Fruit fly (Drosophila melanogaster): ENCODE data around the gene wek.

The wek gene

dm6 chr2L:15760666-15761065 lies 7.5 kb downstream of the wek start:
- TF ChIP-seq br (GFP tag; optimal IDR thresholded peaks at IDR 0.05) (no peak), usp (GFP tag; optimal IDR thresholded peaks at IDR 0.05) (no peak), OdsH (GFP tag; optimal IDR thresholded peaks at IDR 0.05) (no peak), CG9705 (GFP tag; optimal IDR thresholded peaks at IDR 0.05) (no peak), dl (GFP tag; optimal IDR thresholded peaks at IDR 0.05; ENCODE audit: insufficient read depth in 1 of 2, partially characterized antibody in 2 of 2) (no peak), Mio (GFP tag; optimal IDR thresholded peaks at IDR 0.05) (no peak), pan (optimal IDR thresholded peaks at IDR 0.05) (no peak), Rel (GFP tag; optimal IDR thresholded peaks at IDR 0.05) (no peak), Rel (tag; optimal IDR thresholded peaks at IDR 0.05) (no peak), Sp1 (GFP tag; optimal IDR thresholded peaks at IDR 0.05) (no peak), GATAd (GFP tag; optimal IDR thresholded peaks at IDR 0.05) (no peak), CG32264 (GFP tag; optimal IDR thresholded peaks at IDR 0.05) (no peak)

- no peak for TF ChIP-seq psq (GFP tag; optimal IDR thresholded peaks at IDR 0.05)
- TF ChIP-seq Sp1 (GFP tag; optimal IDR thresholded peaks at IDR 0.05), result no peak
- no peak for TF ChIP-seq woc (GFP tag; optimal IDR thresholded peaks at IDR 0.05)
- TF ChIP-seq Hr78 (GFP tag; optimal IDR thresholded peaks at IDR 0.05), result no peak
- no peak for TF ChIP-seq GATAd (GFP tag; optimal IDR thresholded peaks at IDR 0.05)
- no peak for TF ChIP-seq Hr83 (GFP tag; optimal IDR thresholded peaks at IDR 0.05; ENCODE audit: poor library complexity, severe bottlenecking)
- no peak for TF ChIP-seq Myc (optimal IDR thresholded peaks at IDR 0.05)
- no peak for TF ChIP-seq dl (GFP tag; optimal IDR thresholded peaks at IDR 0.05; ENCODE audit: insufficient read depth in 1 of 2, partially characterized antibody in 2 of 2)
- no peak for TF ChIP-seq Rel (GFP tag; optimal IDR thresholded peaks at IDR 0.05)
- TF ChIP-seq Rel (tag; optimal IDR thresholded peaks at IDR 0.05), result no peak
These were observed 16.1 kb downstream of the wek start, which contains the start of gene Mtr4 for dm6 chr2L:15752096-15752495. TSS of gene Mtr4 (plus strand) at chr2L:15752263.

DNA sequence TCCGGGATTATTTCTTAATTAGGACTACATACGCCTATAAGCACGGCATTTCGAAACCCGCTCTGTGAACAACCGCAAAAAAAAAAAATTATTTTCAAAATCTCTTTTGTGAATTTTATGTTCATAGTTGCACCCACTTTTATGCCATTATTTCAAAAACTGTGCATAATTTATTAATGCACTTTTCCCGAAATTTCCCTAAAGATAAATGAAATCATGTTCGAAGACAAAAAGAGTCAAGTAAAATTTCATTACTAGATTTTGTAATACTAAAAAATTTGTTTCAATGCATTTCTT lies 16.9 kb downstream of the wek start:
- peak; percentile 18 for TF ChIP-seq woc (GFP tag; optimal IDR thresholded peaks at IDR 0.05)
- TF ChIP-seq Dfd (GFP tag; optimal IDR thresholded peaks at IDR 0.05), result no peak
- no peak for TF ChIP-seq Rel (GFP tag; optimal IDR thresholded peaks at IDR 0.05)
- no peak for TF ChIP-seq Rel (tag; optimal IDR thresholded peaks at IDR 0.05)
- no peak for TF ChIP-seq usp (GFP tag; optimal IDR thresholded peaks at IDR 0.05)

- TF ChIP-seq Rel (GFP tag; optimal IDR thresholded peaks at IDR 0.05) (no peak), Rel (tag; optimal IDR thresholded peaks at IDR 0.05) (no peak), dmrt93B (GFP tag; optimal IDR thresholded peaks at IDR 0.05) (no peak), Jra (GFP tag; optimal IDR thresholded peaks at IDR 0.05) (no peak), fru (GFP tag; optimal IDR thresholded peaks at IDR 0.05) (no peak), Vsx2 (GFP tag; optimal IDR thresholded peaks at IDR 0.05; ENCODE audit: partially characterized antibody) (no peak), Hnf4 (GFP tag; optimal IDR thresholded peaks at IDR 0.05) (no peak), woc (GFP tag; optimal IDR thresholded peaks at IDR 0.05) (peak; percentile 36), ey (GFP tag; optimal IDR thresholded peaks at IDR 0.05) (peak; percentile 6), foxo (GFP tag; optimal IDR thresholded peaks at IDR 0.05) (no peak), CG32264 (GFP tag; optimal IDR thresholded peaks at IDR 0.05) (no peak), Myc (optimal IDR thresholded peaks at IDR 0.05) (peak; percentile 32), sage (GFP tag; optimal IDR thresholded peaks at IDR 0.05) (no peak), usp (GFP tag; optimal IDR thresholded peaks at IDR 0.05) (no peak), jim (GFP tag; optimal IDR thresholded peaks at IDR 0.05) (no peak), sv (GFP tag; optimal IDR thresholded peaks at IDR 0.05) (peak; percentile 46)
These were observed 17.5 kb downstream of the wek start, which contains the start of gene ND-B17 for dm6 chr2L:15750523-15751258. TSS of gene ND-B17 (minus strand) at chr2L:15751078.

dm6 chr2L:15749313-15749712 lies 18.8 kb downstream of the wek start:
- TF ChIP-seq rgr (GFP tag; optimal IDR thresholded peaks at IDR 0.05), result no peak
- no peak for TF ChIP-seq Myc (optimal IDR thresholded peaks at IDR 0.05)
- TF ChIP-seq tai (GFP tag; optimal IDR thresholded peaks at IDR 0.05), result no peak
- no peak for TF ChIP-seq dsf (GFP tag; optimal IDR thresholded peaks at IDR 0.05; ENCODE audit: borderline replicate concordance)
- no peak for TF ChIP-seq sage (GFP tag; optimal IDR thresholded peaks at IDR 0.05)
- no peak for TF ChIP-seq foxo (GFP tag; optimal IDR thresholded peaks at IDR 0.05)
